Worm (Caenorhabditis elegans) whole organism, L3 larva: ENCODE results near the gene glb-25.
A peak's percentile ranks its signal among the peaks of the same experiment; 100 is the strongest.

Source experiments
- R02D3.7 ChIP-seq: fragments of 150-350 bp; optimal IDR thresholded peaks from 2 replicates; lab custom pipeline; 2014; ENCODE audit warnings: missing biosample characterization, missing genetic modification characterization
- ama-1 ChIP-seq: fragments of 150-350 bp; optimal IDR thresholded peaks from 2 replicates; lab custom pipeline; 2018
- ceh-16 ChIP-seq: sonication (generic microtip); optimal IDR thresholded peaks from 2 replicates; lab custom pipeline; 2017; ENCODE audit warnings: missing biosample characterization, missing genetic modification characterization
- ceh-28 ChIP-seq: fragments of 150-350 bp; optimal IDR thresholded peaks from 2 replicates; lab custom pipeline; 2014; ENCODE audit warnings: missing biosample characterization, missing genetic modification reagents, missing genetic modification characterization
- daf-12 ChIP-seq: fragments of 150-350 bp; optimal IDR thresholded peaks from 2 replicates; lab custom pipeline; 2014; ENCODE audit warnings: missing biosample characterization, missing genetic modification reagents, missing genetic modification characterization
- egl-27 ChIP-seq: sonication (generic microtip); optimal IDR thresholded peaks from 4 replicates; lab custom pipeline; 2017; ENCODE audit warnings: missing biosample characterization, missing genetic modification reagents, missing genetic modification characterization
- egl-5 ChIP-seq: fragments of 150-350 bp; optimal IDR thresholded peaks from 2 replicates; lab custom pipeline; 2017; ENCODE audit warnings: missing biosample characterization, missing genetic modification reagents, missing genetic modification characterization, inconsistent platforms
- elt-1 ChIP-seq: fragments of 150-350 bp; optimal IDR thresholded peaks from 2 replicates; lab custom pipeline; 2014; ENCODE audit warnings: missing biosample characterization, missing genetic modification characterization
- elt-3 ChIP-seq, 3 experiments: fragments of 150-350 bp in 1 of 3; sonication (generic microtip) in 2 of 3; optimal IDR thresholded peaks; 2 replicates in 2 of 3; 4 replicates in 1 of 3; lab custom pipeline; 2014 to 2017; ENCODE audit warnings: missing biosample characterization in 3 of 3, missing genetic modification characterization in 3 of 3
- fkh-10 ChIP-seq: sonication (generic microtip); optimal IDR thresholded peaks from 2 replicates; lab custom pipeline; 2017; ENCODE audit warnings: missing biosample characterization, missing genetic modification reagents, missing genetic modification characterization
- fkh-2 ChIP-seq: fragments of 150-350 bp; optimal IDR thresholded peaks from 2 replicates; lab custom pipeline; 2014; ENCODE audit warnings: missing biosample characterization, missing genetic modification reagents, missing genetic modification characterization
- fos-1 ChIP-seq: fragments of 150-350 bp; optimal IDR thresholded peaks from 2 replicates; lab custom pipeline; 2014; ENCODE audit warnings: missing biosample characterization, missing genetic modification characterization
- hmg-11 ChIP-seq: sonication (generic microtip); optimal IDR thresholded peaks from 2 replicates; lab custom pipeline; 2016; ENCODE audit warnings: missing genetic modification characterization, missing compliant biosample characterization
- jun-1 ChIP-seq: fragments of 150-350 bp; optimal IDR thresholded peaks from 2 replicates; lab custom pipeline; 2014; ENCODE audit warnings: missing biosample characterization, missing genetic modification reagents, missing genetic modification characterization
- lin-15B ChIP-seq: fragments of 150-350 bp; optimal IDR thresholded peaks from 2 replicates; lab custom pipeline; 2014; ENCODE audit warnings: missing biosample characterization, missing genetic modification characterization
- lin-39 ChIP-seq: fragments of 150-350 bp; optimal IDR thresholded peaks from 2 replicates; lab custom pipeline; 2018; ENCODE audit warnings: missing biosample characterization, missing genetic modification reagents, missing genetic modification characterization
- lsy-12 ChIP-seq: sonication (generic microtip); optimal IDR thresholded peaks from 2 replicates; lab custom pipeline; 2016; ENCODE audit warnings: mild to moderate bottlenecking, missing genetic modification characterization, missing compliant biosample characterization
- mdl-1 ChIP-seq: fragments of 150-350 bp; optimal IDR thresholded peaks from 2 replicates; lab custom pipeline; 2014; ENCODE audit warnings: missing biosample characterization, missing genetic modification characterization
- mml-1 ChIP-seq: fragments of 150-350 bp; sonication (generic microtip); optimal IDR thresholded peaks from 3 replicates; lab custom pipeline; 2014; ENCODE audit warnings: missing biosample characterization, missing genetic modification characterization
- nfya-1 ChIP-seq: sonication (generic microtip); optimal IDR thresholded peaks from 2 replicates; lab custom pipeline; 2017; ENCODE audit warnings: missing genetic modification characterization, mild to moderate bottlenecking, missing compliant biosample characterization, antibody characterized with exemption, moderate library complexity; ENCODE audit not compliant: insufficient read depth
- nhr-11 ChIP-seq: fragments of 150-350 bp; optimal IDR thresholded peaks from 2 replicates; lab custom pipeline; 2014; ENCODE audit warnings: missing biosample characterization, missing genetic modification characterization
- nhr-23 ChIP-seq: fragments of 150-350 bp; optimal IDR thresholded peaks from 2 replicates; lab custom pipeline; 2014; ENCODE audit warnings: missing biosample characterization, missing genetic modification reagents, missing genetic modification characterization
- nhr-237 ChIP-seq: fragments of 150-350 bp; optimal IDR thresholded peaks from 2 replicates; lab custom pipeline; 2014; ENCODE audit warnings: missing biosample characterization, missing genetic modification characterization
- nhr-25 ChIP-seq: sonication (generic microtip); optimal IDR thresholded peaks from 2 replicates; lab custom pipeline; 2017; ENCODE audit warnings: missing biosample characterization, missing genetic modification characterization
- nhr-67 ChIP-seq: fragments of 150-350 bp; optimal IDR thresholded peaks from 2 replicates; lab custom pipeline; 2014; ENCODE audit warnings: missing biosample characterization, missing genetic modification characterization
- nhr-76 ChIP-seq: fragments of 150-350 bp; sonication (generic microtip); optimal IDR thresholded peaks from 5 replicates; lab custom pipeline; 2014; ENCODE audit warnings: missing biosample characterization, missing genetic modification characterization
- nhr-77 ChIP-seq: fragments of 150-350 bp; optimal IDR thresholded peaks from 2 replicates; lab custom pipeline; 2014; ENCODE audit warnings: missing biosample characterization, missing genetic modification characterization
- pqm-1 ChIP-seq: fragments of 150-350 bp; optimal IDR thresholded peaks from 2 replicates; lab custom pipeline; 2017; ENCODE audit warnings: missing biosample characterization, missing genetic modification characterization, inconsistent platforms
- skn-1 ChIP-seq: fragments of 150-350 bp; optimal IDR thresholded peaks from 2 replicates; lab custom pipeline; 2014; ENCODE audit warnings: missing biosample characterization, missing genetic modification characterization
- tbx-2 ChIP-seq: sonication (generic microtip); optimal IDR thresholded peaks from 2 replicates; lab custom pipeline; 2016; ENCODE audit warnings: mild to moderate bottlenecking, missing genetic modification characterization, missing compliant biosample characterization
- unc-39 ChIP-seq: sonication (generic microtip); optimal IDR thresholded peaks from 4 replicates; lab custom pipeline; 2017; ENCODE audit warnings: missing biosample characterization, missing genetic modification characterization
- unc-62 ChIP-seq: fragments of 150-350 bp; sonication (generic microtip); optimal IDR thresholded peaks from 4 replicates; lab custom pipeline; 2014; ENCODE audit warnings: missing biosample characterization, missing genetic modification reagents, missing genetic modification characterization
- zag-1 ChIP-seq: fragments of 150-350 bp; optimal IDR thresholded peaks from 2 replicates; lab custom pipeline; 2014; ENCODE audit warnings: missing biosample characterization, missing genetic modification characterization

glb-25 gene

ce11 chrV:1928473-1928872 is 9.6 kb upstream of the glb-25 start:
- TF ChIP-seq lin-15B (tag; lab: Kevin White, UChicago) (no peak), nhr-11 (tag; lab: Kevin White, UChicago) (no peak), nfya-1 (tag; lab: Kevin White, UChicago) (no peak), fos-1 (tag; lab: Kevin White, UChicago) (no peak)

DNA sequence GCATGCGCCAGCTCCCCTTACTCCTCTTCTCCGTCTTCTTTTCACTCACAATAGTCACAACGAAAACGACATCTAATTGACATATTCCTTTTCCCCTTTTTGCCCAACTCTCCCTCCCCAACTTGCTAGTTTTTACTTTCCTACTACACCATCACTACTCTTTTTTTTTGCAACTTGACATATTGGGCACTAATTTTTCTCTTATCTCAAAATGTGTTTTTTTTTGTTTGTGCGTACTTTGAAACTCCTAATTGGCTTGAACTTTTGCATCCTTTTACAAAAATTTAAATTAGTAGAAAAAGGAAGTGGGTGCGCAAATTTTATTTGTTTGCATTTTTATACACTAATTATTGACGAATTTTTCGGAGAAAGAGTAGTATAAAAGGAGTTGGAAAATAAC is 2.6 kb upstream of the glb-25 start:
- TF ChIP-seq tbx-2 (tag; lab: Kevin White, UChicago) (no peak), mml-1 (tag; lab: Kevin White, UChicago) (no peak), nhr-67 (tag; lab: Kevin White, UChicago) (no peak), elt-1 (tag; lab: Kevin White, UChicago) (no peak), pqm-1 (tag; lab: Kevin White, UChicago) (no peak), unc-62 (GFP tag; lab: Kevin White, UChicago) (no peak), nhr-237 (tag; lab: Kevin White, UChicago) (no peak), R02D3.7 (no peak), ceh-28 (no peak), lin-15B (tag; lab: Kevin White, UChicago) (no peak), skn-1 (tag; lab: Kevin White, UChicago) (no peak), fkh-2 (tag; lab: Kevin White, UChicago) (no peak), egl-5 (tag; lab: Kevin White, UChicago) (no peak), lsy-12 (tag; lab: Kevin White, UChicago) (no peak), zag-1 (tag; lab: Kevin White, UChicago) (no peak)

DNA sequence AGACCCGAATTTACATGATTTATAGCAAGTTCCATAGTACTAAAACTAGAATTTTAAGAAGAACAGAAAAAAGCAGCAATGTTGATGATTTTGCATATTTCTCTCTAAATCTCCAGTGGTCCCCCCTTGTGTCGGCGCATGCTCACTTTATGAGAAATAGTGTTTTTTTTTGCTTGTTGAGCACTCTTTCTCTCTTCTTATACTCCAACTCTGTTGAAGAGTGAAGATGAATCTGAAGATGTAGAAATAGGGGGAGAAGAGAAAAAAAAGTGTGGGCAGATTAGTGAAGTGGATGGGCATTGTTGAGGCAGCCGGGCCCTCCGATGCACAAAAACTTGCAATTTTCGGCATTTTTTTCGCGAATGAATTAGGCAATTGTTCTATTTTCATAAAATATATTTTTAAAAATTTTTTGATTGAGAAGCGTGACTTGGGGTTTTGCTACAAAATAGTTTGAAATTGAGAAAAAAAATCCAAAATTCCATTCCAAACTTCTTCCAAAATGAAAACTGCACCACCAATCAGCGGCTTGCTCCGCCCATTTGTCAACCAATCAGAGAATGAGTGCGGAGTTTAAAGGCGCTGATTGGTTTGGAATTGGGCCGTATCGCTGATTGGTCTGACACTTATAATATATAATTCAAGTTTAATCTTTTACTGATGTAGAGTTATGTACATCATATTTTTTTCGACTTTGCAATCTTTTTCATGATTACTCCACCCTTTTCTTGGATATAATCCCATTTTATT is 2.6 kb downstream of the glb-25 start:
- TF ChIP-seq daf-12 (tag; lab: Kevin White, UChicago) (no peak), tbx-2 (tag; lab: Kevin White, UChicago) (no peak), nfya-1 (tag; lab: Kevin White, UChicago) (peak; percentile 90), nhr-25 (tag; lab: Kevin White, UChicago) (no peak), ceh-28 (no peak), hmg-11 (peak; percentile 5), elt-3 (tag; optimal IDR thresholded peaks at IDR 0.05; lab: Kevin White, UChicago) (no peak), lsy-12 (tag; lab: Kevin White, UChicago) (no peak), ama-1 (no peak), mml-1 (tag; lab: Kevin White, UChicago) (no peak), jun-1 (no peak), nhr-237 (tag; lab: Kevin White, UChicago) (no peak), skn-1 (tag; lab: Kevin White, UChicago) (no peak), nhr-77 (no peak), pqm-1 (tag; lab: Kevin White, UChicago) (no peak), ceh-16 (tag; lab: Kevin White, UChicago) (no peak), lin-39 (tag; lab: Kevin White, UChicago) (peak; percentile 35), nhr-67 (tag; lab: Kevin White, UChicago) (no peak), nhr-11 (tag; lab: Kevin White, UChicago) (no peak), fkh-10 (GFP tag; lab: Kevin White, UChicago) (peak; percentile 81), egl-27 (tag; lab: Kevin White, UChicago) (no peak)

DNA sequence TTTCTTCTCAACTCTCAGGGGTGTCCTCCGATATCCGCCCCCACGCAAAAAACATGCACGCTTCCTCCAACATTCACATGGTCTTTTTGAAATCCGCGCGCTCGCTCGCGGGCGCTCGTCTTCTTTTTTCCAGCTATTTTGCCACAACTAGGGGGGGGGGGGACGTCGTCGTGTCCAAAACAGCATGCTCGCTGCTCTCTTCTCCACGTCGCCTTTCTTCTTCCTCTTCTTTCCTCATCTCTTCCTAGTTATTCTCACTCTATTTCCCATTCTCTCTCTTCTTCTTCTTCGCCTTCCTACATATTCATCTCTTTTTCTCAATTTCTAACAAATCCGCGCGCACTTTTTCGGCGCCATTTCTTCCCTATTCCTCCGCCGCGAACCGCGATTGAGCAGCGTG is 5.4 kb downstream of the glb-25 start:
- TF ChIP-seq tbx-2 (tag; lab: Kevin White, UChicago): peak; percentile 31
- peak; percentile 50 for TF ChIP-seq mdl-1
- peak; percentile 63 for TF ChIP-seq nfya-1 (tag; lab: Kevin White, UChicago)
- peak; percentile 45 for TF ChIP-seq fkh-10 (GFP tag; lab: Kevin White, UChicago)
- no peak for TF ChIP-seq unc-39
- TF ChIP-seq skn-1 (tag; lab: Kevin White, UChicago): peak; percentile 52
- TF ChIP-seq nhr-76 (tag; lab: Kevin White, UChicago): no peak
- TF ChIP-seq nhr-23: no peak
- TF ChIP-seq lin-39 (tag; lab: Kevin White, UChicago): peak; percentile 83
- TF ChIP-seq hmg-11: peak; percentile 73
- peak; percentile 19 for TF ChIP-seq lin-15B (tag; lab: Kevin White, UChicago)
